Worm (Caenorhabditis elegans) whole organism, late embryonic: Measurements from ENCODE around the gene aipl-1.

Experiments
- C08G9.2 ChIP-seq: sonication (generic microtip); optimal IDR thresholded peaks from 2 replicates; lab custom pipeline; 2016; ENCODE audit warnings: mild to moderate bottlenecking, missing genetic modification characterization, moderate library complexity, missing compliant biosample characterization
- C38D4.7 ChIP-seq: fragments of 200-800 bp; sonication (Bioruptor generic); optimal IDR thresholded peaks from 2 replicates; lab custom pipeline; 2018; ENCODE audit warnings: mild to moderate bottlenecking, missing genetic modification characterization, moderate library complexity, missing compliant biosample characterization
- Y22D7AL.16 ChIP-seq: sonication (generic microtip); optimal IDR thresholded peaks from 2 replicates; lab custom pipeline; 2016; ENCODE audit warnings: missing genetic modification characterization, missing compliant biosample characterization
- ceh-19 ChIP-seq: fragments of 200-800 bp; sonication (Bioruptor generic); optimal IDR thresholded peaks from 2 replicates; lab custom pipeline; 2018; ENCODE audit warnings: mild to moderate bottlenecking, missing genetic modification characterization, missing compliant biosample characterization
- ceh-22 ChIP-seq: sonication (generic microtip); optimal IDR thresholded peaks from 2 replicates; lab custom pipeline; 2017; ENCODE audit warnings: missing biosample characterization, missing genetic modification characterization
- ceh-30 ChIP-seq: fragments of 150-350 bp; optimal IDR thresholded peaks from 2 replicates; lab custom pipeline; 2014; ENCODE audit warnings: missing biosample characterization, missing genetic modification characterization
- ceh-6 ChIP-seq: fragments of 200-800 bp; sonication (Bioruptor generic); optimal IDR thresholded peaks from 2 replicates; lab custom pipeline; 2018; ENCODE audit warnings: mild to moderate bottlenecking, missing genetic modification characterization, missing compliant biosample characterization
- ceh-9 ChIP-seq: sonication (generic microtip); optimal IDR thresholded peaks from 2 replicates; lab custom pipeline; 2016; ENCODE audit warnings: mild to moderate bottlenecking, missing genetic modification characterization, inconsistent platforms, missing compliant biosample characterization
- che-1 ChIP-seq: sonication (generic microtip); optimal IDR thresholded peaks from 2 replicates; lab custom pipeline; 2016; ENCODE audit warnings: mild to moderate bottlenecking, missing genetic modification characterization, missing compliant biosample characterization
- dmd-4 ChIP-seq: sonication (generic microtip); optimal IDR thresholded peaks from 2 replicates; lab custom pipeline; 2016; ENCODE audit warnings: borderline replicate concordance, missing genetic modification characterization, missing compliant biosample characterization
- elt-2 ChIP-seq: sonication (generic microtip); optimal IDR thresholded peaks from 2 replicates; lab custom pipeline; 2016; ENCODE audit warnings: missing genetic modification reagents, missing genetic modification characterization, missing compliant biosample characterization
- elt-4 ChIP-seq: sonication (generic microtip); optimal IDR thresholded peaks from 2 replicates; lab custom pipeline; 2016; ENCODE audit warnings: missing genetic modification characterization, missing compliant biosample characterization
- ets-4 ChIP-seq: sonication (generic microtip); optimal IDR thresholded peaks from 2 replicates; lab custom pipeline; 2016; ENCODE audit warnings: missing genetic modification characterization, missing compliant biosample characterization
- eyg-1 ChIP-seq: sonication (generic microtip); optimal IDR thresholded peaks from 2 replicates; lab custom pipeline; 2016; ENCODE audit warnings: missing genotype, missing genetic modification characterization, missing compliant biosample characterization
- fax-1 ChIP-seq: sonication (generic microtip); optimal IDR thresholded peaks from 2 replicates; lab custom pipeline; 2016; ENCODE audit warnings: missing genotype, missing genetic modification characterization, missing compliant biosample characterization
- fkh-10 ChIP-seq: fragments of 150-350 bp; optimal IDR thresholded peaks from 2 replicates; lab custom pipeline; 2014; ENCODE audit warnings: missing biosample characterization, missing genetic modification reagents, missing genetic modification characterization
- fkh-6 ChIP-seq: sonication (generic microtip); optimal IDR thresholded peaks from 2 replicates; lab custom pipeline; 2016; ENCODE audit warnings: missing genetic modification characterization, missing compliant biosample characterization
- gmeb-2 ChIP-seq: sonication (generic microtip); optimal IDR thresholded peaks from 2 replicates; lab custom pipeline; 2016; ENCODE audit warnings: missing genetic modification characterization, inconsistent platforms, missing compliant biosample characterization
- hlh-30 ChIP-seq: sonication (generic microtip); optimal IDR thresholded peaks from 2 replicates; lab custom pipeline; 2017; ENCODE audit warnings: antibody characterized with exemption, missing genetic modification characterization, missing compliant biosample characterization; ENCODE audit not compliant: insufficient read depth
- lim-6 ChIP-seq: sonication (generic microtip); optimal IDR thresholded peaks from 2 replicates; lab custom pipeline; 2016; ENCODE audit warnings: missing genetic modification characterization, missing compliant biosample characterization
- mec-3 ChIP-seq: sonication (generic microtip); optimal IDR thresholded peaks from 2 replicates; lab custom pipeline; 2016; ENCODE audit warnings: borderline replicate concordance, missing genetic modification characterization, missing compliant biosample characterization
- nhr-11 ChIP-seq: fragments of 150-350 bp; optimal IDR thresholded peaks from 2 replicates; lab custom pipeline; 2014; ENCODE audit warnings: missing biosample characterization, missing genetic modification characterization
- nhr-232 ChIP-seq: sonication (generic microtip); optimal IDR thresholded peaks from 2 replicates; lab custom pipeline; 2016; ENCODE audit warnings: missing genetic modification characterization, missing compliant biosample characterization
- npax-4 ChIP-seq: sonication (generic microtip); optimal IDR thresholded peaks from 2 replicates; lab custom pipeline; 2016; ENCODE audit warnings: missing genetic modification characterization, missing compliant biosample characterization
- pha-2 ChIP-seq: sonication (generic microtip); optimal IDR thresholded peaks from 2 replicates; lab custom pipeline; 2017; ENCODE audit warnings: mild to moderate bottlenecking, missing genetic modification characterization, missing compliant biosample characterization
- pqm-1 ChIP-seq: sonication (generic microtip); optimal IDR thresholded peaks from 2 replicates; lab custom pipeline; 2016; ENCODE audit warnings: missing genetic modification characterization, missing compliant biosample characterization
- ref-2 ChIP-seq: sonication (generic microtip); optimal IDR thresholded peaks from 2 replicates; lab custom pipeline; 2016; ENCODE audit warnings: missing genetic modification characterization, missing compliant biosample characterization
- sox-4 ChIP-seq: sonication (generic microtip); optimal IDR thresholded peaks from 2 replicates; lab custom pipeline; 2017; ENCODE audit warnings: mild to moderate bottlenecking, missing genetic modification characterization, inconsistent platforms, missing compliant biosample characterization
- syd-9 ChIP-seq: sonication (generic microtip); optimal IDR thresholded peaks from 2 replicates; lab custom pipeline; 2016; ENCODE audit warnings: mild to moderate bottlenecking, missing genetic modification characterization, moderate library complexity, missing compliant biosample characterization
- ttx-3 ChIP-seq: sonication (generic microtip); optimal IDR thresholded peaks from 2 replicates; lab custom pipeline; 2016; ENCODE audit warnings: missing genetic modification reagents, missing genetic modification characterization, missing compliant biosample characterization
- unc-3 ChIP-seq, 2 experiments: fragments of 200-800 bp in 1 of 2; sonication (Bioruptor generic) in 1 of 2; sonication (generic microtip) in 1 of 2; conservative IDR thresholded peaks in 1 of 2; optimal IDR thresholded peaks in 1 of 2; 2 replicates each; pipeline versions ENCODE4 v1.3.6 to Lab custom; 2016 to 2022; ENCODE audit warnings: missing compliant biosample characterization in 2 of 2, missing genetic modification characterization in 2 of 2, missing genetic modification reagents in 1 of 2
- unc-55 ChIP-seq: sonication (generic microtip); optimal IDR thresholded peaks from 2 replicates; lab custom pipeline; 2017; ENCODE audit warnings: missing biosample characterization, missing genetic modification reagents, missing genetic modification characterization
- unc-86 ChIP-seq: sonication (generic microtip); optimal IDR thresholded peaks from 2 replicates; lab custom pipeline; 2016; ENCODE audit warnings: missing genetic modification characterization, missing compliant biosample characterization

aipl-1 gene

DNA sequence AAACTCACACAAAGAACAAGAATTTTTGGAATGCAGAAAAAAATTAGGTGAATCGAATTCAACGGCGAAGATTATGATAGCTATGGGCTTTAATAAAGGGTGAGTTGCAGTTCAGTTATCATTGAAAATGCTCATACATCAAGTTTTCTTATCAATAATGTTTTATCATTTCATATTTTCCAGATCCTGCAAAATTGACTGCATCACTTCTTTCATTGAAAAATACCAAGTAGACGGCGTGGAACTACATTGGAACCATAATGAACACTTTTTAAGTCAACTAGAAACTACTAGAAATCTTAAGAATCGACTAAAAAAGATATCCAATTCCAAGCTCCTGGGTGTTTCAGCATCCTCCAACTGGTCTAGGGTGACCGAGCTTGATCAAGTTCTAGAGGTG, 6.7 kb upstream of the aipl-1 start, which contains the start of gene K08F9.1:
Gene K08F9.1, minus strand, starts transcription at position 101 of the 400 bp plus-strand sequence.
- TF ChIP-seq pha-2 = no peak
- TF ChIP-seq elt-4 = no peak
- TF ChIP-seq hlh-30 (tag; lab: Kevin White, UChicago) = no peak
- no peak for TF ChIP-seq ref-2 (tag; lab: Kevin White, UChicago)
- TF ChIP-seq unc-86 (tag; lab: Kevin White, UChicago) = no peak
- no peak for TF ChIP-seq dmd-4 (tag; lab: Kevin White, UChicago)
- no peak for TF ChIP-seq elt-2
- TF ChIP-seq ceh-9 (tag; lab: Kevin White, UChicago) = no peak
- no peak for TF ChIP-seq C38D4.7 (GFP tag; lab: Kevin White, UChicago)
- no peak for TF ChIP-seq gmeb-2 (tag; lab: Kevin White, UChicago)
- TF ChIP-seq ceh-22 (tag; lab: Kevin White, UChicago) = no peak
- TF ChIP-seq sox-4 (tag; lab: Kevin White, UChicago) = no peak
- no peak for TF ChIP-seq ets-4
- TF ChIP-seq nhr-232 (tag; lab: Kevin White, UChicago) = no peak
- no peak for TF ChIP-seq lim-6 (tag; lab: Kevin White, UChicago)

ce11 chrV:15140247-15140646, 3.6 kb upstream of the aipl-1 start, which contains the start of gene K08F9.3:
Gene K08F9.3 (plus strand): TSS chrV:15140547.
- TF ChIP-seq syd-9 (tag; lab: Kevin White, UChicago) (no peak), fkh-10 (no peak), che-1 (tag; lab: Kevin White, UChicago) (no peak), Y22D7AL.16 (no peak), nhr-232 (tag; lab: Kevin White, UChicago) (no peak), ceh-6 (GFP tag; lab: Kevin White, UChicago) (no peak), mec-3 (no peak), fax-1 (tag; lab: Kevin White, UChicago) (no peak), ceh-30 (no peak), eyg-1 (tag; lab: Kevin White, UChicago) (no peak), fkh-6 (no peak)

- no peak for TF ChIP-seq npax-4 (tag; lab: Kevin White, UChicago)
Measured at ce11 chrV:15139811-15140210, 3.2 kb upstream of the aipl-1 start.

DNA sequence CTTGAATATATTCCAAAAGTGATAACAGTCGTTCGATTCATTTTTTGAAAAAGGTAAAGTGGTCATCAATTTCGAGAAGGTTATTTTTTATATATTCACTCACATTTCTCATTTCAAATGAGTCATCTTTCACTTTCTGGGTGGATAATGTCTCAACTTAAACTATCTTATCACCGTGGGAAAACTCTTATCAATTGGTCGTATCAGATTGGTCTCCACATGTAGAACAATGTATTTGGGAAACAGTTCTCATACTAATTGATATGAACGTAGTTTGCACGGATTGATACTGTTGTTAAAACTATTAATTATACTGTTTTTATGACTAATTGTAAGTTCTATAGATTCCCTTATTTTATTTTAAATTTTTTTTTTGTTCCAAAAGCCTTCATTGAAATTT, 2.8 kb downstream of the aipl-1 start:
- no peak for TF ChIP-seq unc-3 (GFP tag; conservative IDR thresholded peaks at IDR 0.05; lab: Robert Waterston, UW)
- no peak for TF ChIP-seq unc-3 (tag; optimal IDR thresholded peaks at IDR 0.05; lab: Kevin White, UChicago)
- peak; percentile 92 for TF ChIP-seq elt-2

DNA sequence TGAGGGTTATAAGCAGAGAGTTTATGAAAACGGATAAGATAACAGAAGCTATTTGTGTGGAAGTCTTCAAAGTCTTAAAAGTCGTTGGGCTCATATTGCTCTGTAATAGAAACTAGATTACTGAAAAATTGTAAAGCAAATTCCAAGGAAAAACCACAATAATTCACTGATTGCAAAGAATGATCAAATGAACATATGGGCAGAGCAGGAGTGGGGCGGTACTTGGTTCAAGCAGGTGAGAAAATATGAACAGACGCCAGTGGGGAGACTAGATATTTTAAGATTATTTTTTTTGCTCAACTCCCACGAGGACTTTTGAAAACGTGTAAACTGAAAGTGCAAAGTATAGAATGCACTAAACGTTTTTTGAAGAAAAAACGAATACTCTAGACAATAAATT, 4.2 kb downstream of the aipl-1 start, which contains the start of gene str-171:
Gene str-171, minus strand, starts transcription at position 101 of the 400 bp plus-strand sequence.
- TF ChIP-seq ceh-6 (GFP tag; lab: Kevin White, UChicago) = no peak
- no peak for TF ChIP-seq fkh-10
- no peak for TF ChIP-seq elt-4
- no peak for TF ChIP-seq hlh-30 (tag; lab: Kevin White, UChicago)
- no peak for TF ChIP-seq ttx-3 (tag; lab: Kevin White, UChicago)
- no peak for TF ChIP-seq dmd-4 (tag; lab: Kevin White, UChicago)
- no peak for TF ChIP-seq pqm-1 (tag; lab: Kevin White, UChicago)
- no peak for TF ChIP-seq Y22D7AL.16
- TF ChIP-seq C08G9.2 (tag; lab: Kevin White, UChicago) = no peak
- no peak for TF ChIP-seq nhr-11 (tag; lab: Kevin White, UChicago)
- no peak for TF ChIP-seq fax-1 (tag; lab: Kevin White, UChicago)
- no peak for TF ChIP-seq unc-55 (GFP tag; lab: Kevin White, UChicago)
- no peak for TF ChIP-seq ceh-19
